Worm (Caenorhabditis elegans): ENCODE results near the gene gsp-1.

gsp-1 gene

DNA sequence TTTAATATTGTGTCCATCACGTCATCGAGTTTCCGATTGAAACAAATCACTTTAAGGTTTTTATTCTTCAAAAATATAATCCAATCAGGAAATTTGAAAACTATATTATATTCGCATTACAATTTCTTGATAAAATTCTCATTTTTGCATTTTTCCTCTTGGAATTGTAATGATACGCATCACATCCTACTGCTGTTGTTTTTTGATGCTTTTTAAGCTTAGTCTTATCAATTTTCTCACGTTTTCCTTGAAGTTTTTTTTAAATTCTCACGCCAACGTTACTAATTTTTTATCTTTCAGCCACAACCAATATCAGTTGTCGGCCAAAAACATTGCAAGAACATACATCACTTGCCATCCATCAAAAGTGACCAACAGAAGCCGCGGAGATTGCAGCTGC, at the start of gene gsp-1:
Gene gsp-1, plus strand, starts transcription at position 301 of the 400 bp plus-strand sequence.
- TF ChIP-seq mbf-1 (tag; optimal IDR thresholded peaks at IDR 0.05) (no peak), nhr-11 (tag; optimal IDR thresholded peaks at IDR 0.05) (no peak), gmeb-1 (tag; optimal IDR thresholded peaks at IDR 0.05) (no peak)

DNA sequence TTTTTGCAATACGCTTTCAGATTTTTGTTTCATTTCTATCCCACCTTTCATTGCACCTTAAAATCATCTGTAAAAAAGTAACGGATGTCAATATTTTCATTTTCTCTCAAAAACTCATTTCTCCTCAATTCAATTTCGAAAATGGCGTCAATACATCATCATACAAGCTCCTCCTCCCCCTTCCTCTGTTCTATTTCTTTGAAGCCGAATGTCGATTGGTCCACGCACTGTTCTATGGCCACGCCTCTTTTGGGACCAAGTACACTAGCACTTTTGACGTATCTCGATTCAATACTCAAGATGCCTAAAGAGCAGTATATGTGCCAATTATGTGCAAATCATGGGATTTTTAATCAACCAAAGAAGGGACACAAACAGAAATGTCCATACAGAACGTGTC, 49.5 kb upstream of the gsp-1 start, which contains the start of gene mab-23:
Gene mab-23, plus strand, starts transcription at position 301 of the 400 bp plus-strand sequence.
- TF ChIP-seq lin-39 (tag; optimal IDR thresholded peaks at IDR 0.05) (no peak), lin-11 (tag; optimal IDR thresholded peaks at IDR 0.05) (no peak), nhr-237 (tag; optimal IDR thresholded peaks at IDR 0.05) (no peak), crh-2 (tag; optimal IDR thresholded peaks at IDR 0.05) (no peak), nhr-77 (tag; optimal IDR thresholded peaks at IDR 0.05) (no peak), alr-1 (tag; optimal IDR thresholded peaks at IDR 0.05) (no peak), unc-62 (GFP tag; optimal IDR thresholded peaks at IDR 0.05) (no peak), elt-1 (tag; optimal IDR thresholded peaks at IDR 0.05) (no peak), ama-1 (optimal IDR thresholded peaks at IDR 0.05) (no peak), lsy-2 (tag; optimal IDR thresholded peaks at IDR 0.05) (no peak), ztf-11 (tag; optimal IDR thresholded peaks at IDR 0.05) (no peak), aly-2 (tag; optimal IDR thresholded peaks at IDR 0.05) (no peak), gmeb-1 (tag; optimal IDR thresholded peaks at IDR 0.05) (no peak)

DNA sequence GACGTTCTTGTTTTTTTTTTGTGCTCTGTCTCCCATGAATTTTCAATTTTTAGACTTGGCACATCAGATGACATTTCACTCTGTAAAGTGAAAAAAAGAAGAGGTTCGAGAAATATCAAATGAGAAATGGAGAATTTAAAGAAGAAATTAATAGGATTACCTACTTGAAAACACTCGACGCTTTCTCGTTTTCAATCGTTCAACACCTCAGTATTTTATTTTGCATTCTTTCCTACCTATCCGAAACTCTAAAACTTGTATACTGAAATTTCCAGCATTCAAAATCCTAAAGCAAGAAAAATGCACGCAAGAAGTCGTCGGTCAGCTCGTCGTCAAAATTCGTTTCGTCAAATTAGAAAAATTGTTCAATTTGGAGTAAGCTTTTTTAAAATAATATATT, 46.5 kb upstream of the gsp-1 start, which contains the start of gene kvs-2:
Gene kvs-2, plus strand, starts transcription at position 301 of the 400 bp plus-strand sequence.
- TF ChIP-seq crh-2 (tag; optimal IDR thresholded peaks at IDR 0.05), result no peak
- no peak for TF ChIP-seq ZK546.5 (tag; optimal IDR thresholded peaks at IDR 0.05)
- no peak for TF ChIP-seq sma-9 (GFP tag; optimal IDR thresholded peaks at IDR 0.05)
- TF ChIP-seq sma-9 (tag; optimal IDR thresholded peaks at IDR 0.05), result no peak
- TF ChIP-seq lsy-2 (tag; optimal IDR thresholded peaks at IDR 0.05), result no peak
- TF ChIP-seq Y55F3AM.14 (GFP tag; optimal IDR thresholded peaks at IDR 0.05), result no peak
- no peak for TF ChIP-seq alr-1 (tag; optimal IDR thresholded peaks at IDR 0.05)
- TF ChIP-seq unc-39 (tag; optimal IDR thresholded peaks at IDR 0.05), result no peak
- TF ChIP-seq aly-2 (tag; optimal IDR thresholded peaks at IDR 0.05), result no peak
- no peak for TF ChIP-seq blmp-1 (tag; optimal IDR thresholded peaks at IDR 0.05; ENCODE audit: insufficient read depth)
- TF ChIP-seq sem-4 (tag; optimal IDR thresholded peaks at IDR 0.05), result no peak
- TF ChIP-seq nhr-6 (tag; optimal IDR thresholded peaks at IDR 0.05), result no peak
- no peak for TF ChIP-seq skn-1 (tag; optimal IDR thresholded peaks at IDR 0.05)
- no peak for TF ChIP-seq elt-3 (tag; optimal IDR thresholded peaks at IDR 0.05)
- TF ChIP-seq lin-13 (GFP tag; optimal IDR thresholded peaks at IDR 0.05), result no peak
- no peak for TF ChIP-seq fos-1 (tag; optimal IDR thresholded peaks at IDR 0.05)
- no peak for TF ChIP-seq nhr-237 (tag; optimal IDR thresholded peaks at IDR 0.05)
- no peak for TF ChIP-seq mab-5 (tag; optimal IDR thresholded peaks at IDR 0.05)

DNA sequence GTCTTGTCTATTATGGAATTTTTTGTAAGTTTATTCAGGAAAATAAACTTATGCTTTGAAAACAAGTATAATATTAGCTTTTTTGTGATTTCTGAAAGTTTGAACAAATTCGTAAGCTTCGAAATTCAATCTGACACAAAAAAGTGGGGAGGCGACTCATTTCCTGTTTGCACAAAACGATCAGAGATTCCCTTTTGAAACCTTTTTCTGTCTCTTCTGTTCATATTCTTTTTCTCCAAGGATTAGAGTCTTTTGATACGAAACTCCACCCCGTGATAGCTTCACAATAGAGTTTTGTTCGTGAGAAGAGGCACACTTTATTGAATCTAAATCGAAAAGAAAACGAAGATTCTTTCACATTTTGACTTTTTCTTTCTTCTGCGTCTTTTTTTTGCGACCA, 41.2 kb upstream of the gsp-1 start:
- TF ChIP-seq unc-62 (GFP tag; optimal IDR thresholded peaks at IDR 0.05), result no peak
- TF ChIP-seq ztf-11 (tag; optimal IDR thresholded peaks at IDR 0.05), result no peak
- TF ChIP-seq nhr-12 (tag; optimal IDR thresholded peaks at IDR 0.05), result no peak
- no peak for TF ChIP-seq ztf-4 (tag; optimal IDR thresholded peaks at IDR 0.05)
- TF ChIP-seq F13H6.1 (tag; optimal IDR thresholded peaks at IDR 0.05), result no peak
- no peak for TF ChIP-seq gmeb-1 (tag; optimal IDR thresholded peaks at IDR 0.05)
- no peak for TF ChIP-seq Y55F3AM.14 (GFP tag; optimal IDR thresholded peaks at IDR 0.05)
- TF ChIP-seq nhr-11 (tag; optimal IDR thresholded peaks at IDR 0.05), result no peak
- no peak for TF ChIP-seq ama-1 (optimal IDR thresholded peaks at IDR 0.05)
- TF ChIP-seq egl-27 (tag; optimal IDR thresholded peaks at IDR 0.05), result no peak
- no peak for TF ChIP-seq alr-1 (tag; optimal IDR thresholded peaks at IDR 0.05)
- no peak for TF ChIP-seq skn-1 (tag; optimal IDR thresholded peaks at IDR 0.05)
- TF ChIP-seq crh-2 (tag; optimal IDR thresholded peaks at IDR 0.05), result no peak
- no peak for TF ChIP-seq snpc-4 (tag; optimal IDR thresholded peaks at IDR 0.05)
- TF ChIP-seq zag-1 (tag; optimal IDR thresholded peaks at IDR 0.05), result no peak
- TF ChIP-seq ztf-1 (GFP tag; conservative IDR thresholded peaks at IDR 0.05), result no peak
- no peak for TF ChIP-seq sma-9 (GFP tag; optimal IDR thresholded peaks at IDR 0.05)
- no peak for TF ChIP-seq sma-9 (tag; optimal IDR thresholded peaks at IDR 0.05)

DNA sequence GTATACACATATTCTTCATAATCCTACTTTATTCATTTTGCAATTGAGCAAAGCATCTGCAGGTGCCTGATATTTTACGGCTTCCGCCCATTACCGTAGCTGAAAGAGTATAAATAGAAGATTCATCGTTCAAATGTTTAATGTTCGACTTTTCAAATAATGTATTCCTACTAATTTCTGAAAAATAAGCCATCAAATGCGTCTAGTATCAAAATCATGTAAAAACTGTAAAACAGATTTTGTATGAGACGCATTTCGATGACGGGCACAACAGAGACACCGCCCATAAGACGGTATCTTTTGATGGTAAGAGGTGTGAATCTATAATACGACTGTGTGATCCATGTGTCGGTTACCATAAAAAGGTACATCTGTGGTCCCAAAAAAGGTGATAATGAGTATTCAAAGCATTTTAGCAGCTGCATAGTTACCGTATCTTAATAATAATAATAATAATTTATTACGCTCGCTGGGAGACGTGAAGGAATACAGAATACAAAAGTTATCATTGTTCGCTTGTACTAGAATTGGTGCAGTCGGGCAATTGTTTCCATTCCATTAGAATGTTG, 35.1 kb upstream of the gsp-1 start, which contains the start of the genes C32C4.3 and C32C4.16:
Gene C32C4.3, minus strand, starts transcription at position 101 of the 569 bp plus-strand sequence.
Gene C32C4.16, plus strand, starts transcription at position 519 of the 569 bp plus-strand sequence.
- TF ChIP-seq peb-1 (tag; optimal IDR thresholded peaks at IDR 0.05), result no peak

All from whole organism, L2 larva.